Fruit fly (Drosophila melanogaster): ENCODE data around the gene ksh.

Gene ksh

dm6 chrX:19505334-19506185 is 10.8 kb upstream of the ksh start (continued):
- TF ChIP-seq vvl (GFP tag; IDR thresholded peaks at IDR 0.05) (peak; percentile 67), Xbp1 (GFP tag; optimal IDR thresholded peaks at IDR 0.05) (peak; percentile 54), CG11398 (GFP tag; optimal IDR thresholded peaks at IDR 0.05) (peak; percentile 36), tin (GFP tag; optimal IDR thresholded peaks at IDR 0.05) (peak; percentile 33), ewg (GFP tag; optimal IDR thresholded peaks at IDR 0.05) (no peak), lola (GFP tag; optimal IDR thresholded peaks at IDR 0.05) (no peak), fd102C (GFP tag; optimal IDR thresholded peaks at IDR 0.05) (no peak), gcm (GFP tag; optimal IDR thresholded peaks at IDR 0.05) (no peak), CG17385 (GFP tag; optimal IDR thresholded peaks at IDR 0.05) (no peak), Asciz (GFP tag; optimal IDR thresholded peaks at IDR 0.05) (no peak), gsb-n (tag; optimal IDR thresholded peaks at IDR 0.05) (no peak), danr (GFP tag; IDR thresholded peaks at IDR 0.05) (no peak), NFAT (GFP tag; IDR thresholded peaks at IDR 0.05) (peak; percentile 60; the same call in 1 of the 2 replicates), CG7271 (tag; optimal IDR thresholded peaks at IDR 0.05) (peak; percentile 22), CG34376 (GFP tag; optimal IDR thresholded peaks at IDR 0.05) (peak; percentile 59), CG3726 (GFP tag; IDR thresholded peaks at IDR 0.05) (no peak), CG12942 (GFP tag; optimal IDR thresholded peaks at IDR 0.05) (no peak), CG32772 (GFP tag; IDR thresholded peaks at IDR 0.05) (no peak), CG10959 (GFP tag; IDR thresholded peaks at IDR 0.05) (no peak), NC2β (GFP tag; optimal IDR thresholded peaks at IDR 0.05) (peak; percentile 37), CG13775 (GFP tag; optimal IDR thresholded peaks at IDR 0.05) (peak; percentile 2), vfl (GFP tag; optimal IDR thresholded peaks at IDR 0.05) (peak; percentile 2), da (GFP tag; optimal IDR thresholded peaks at IDR 0.05) (peak; percentile 17), dysf (GFP tag; IDR thresholded peaks at IDR 0.05) (no peak), bowl (GFP tag; IDR thresholded peaks at IDR 0.05) (no peak), CG9932 (GFP tag; IDR thresholded peaks at IDR 0.05) (peak; percentile 64), Stat92E (GFP tag; optimal IDR thresholded peaks at IDR 0.05) (peak in 1 of 3 experiments; percentile 5), trem (tag; optimal IDR thresholded peaks at IDR 0.05) (peak; percentile 52), CG13424 (tag; optimal IDR thresholded peaks at IDR 0.05) (peak; percentile 3), Hsf (GFP tag; optimal IDR thresholded peaks at IDR 0.05) (peak; percentile 28), twi (tag; optimal IDR thresholded peaks at IDR 0.05) (no peak), NK7.1 (GFP tag; optimal IDR thresholded peaks at IDR 0.05) (no peak), CG3407 (GFP tag; optimal IDR thresholded peaks at IDR 0.05) (no peak), Trl (optimal IDR thresholded peaks at IDR 0.05) (peak; percentile 76 to 88), Trl (GFP tag; optimal IDR thresholded peaks at IDR 0.05) (peak; percentile 41), pita (GFP tag; optimal IDR thresholded peaks at IDR 0.05) (no peak), CG11247 (GFP tag; IDR thresholded peaks at IDR 0.05) (no peak), CG2889 (GFP tag; IDR thresholded peaks at IDR 0.05) (no peak), zfh1 (GFP tag; IDR thresholded peaks at IDR 0.05) (no peak), Ssrp (tag; optimal IDR thresholded peaks at IDR 0.05) (no peak), Bgb (GFP tag; IDR thresholded peaks at IDR 0.05; ENCODE audit: partially characterized antibody) (peak; percentile 90), ATbp (GFP tag; optimal IDR thresholded peaks at IDR 0.05) (no peak), CG33213 (GFP tag; optimal IDR thresholded peaks at IDR 0.05) (peak; percentile 1), CG1603 (tag; optimal IDR thresholded peaks at IDR 0.05) (no peak), gce (GFP tag; IDR thresholded peaks at IDR 0.05) (0 out of 3 replicates have a peak, but pooled peaks have one; percentile 28), CG9437 (GFP tag; optimal IDR thresholded peaks at IDR 0.05) (no peak), aop (GFP tag; IDR thresholded peaks at IDR 0.05) (no peak), CG5180 (GFP tag; optimal IDR thresholded peaks at IDR 0.05) (no peak), Lhr (GFP tag; optimal IDR thresholded peaks at IDR 0.05) (peak; percentile 65)
